In the genomic region with DNA sequence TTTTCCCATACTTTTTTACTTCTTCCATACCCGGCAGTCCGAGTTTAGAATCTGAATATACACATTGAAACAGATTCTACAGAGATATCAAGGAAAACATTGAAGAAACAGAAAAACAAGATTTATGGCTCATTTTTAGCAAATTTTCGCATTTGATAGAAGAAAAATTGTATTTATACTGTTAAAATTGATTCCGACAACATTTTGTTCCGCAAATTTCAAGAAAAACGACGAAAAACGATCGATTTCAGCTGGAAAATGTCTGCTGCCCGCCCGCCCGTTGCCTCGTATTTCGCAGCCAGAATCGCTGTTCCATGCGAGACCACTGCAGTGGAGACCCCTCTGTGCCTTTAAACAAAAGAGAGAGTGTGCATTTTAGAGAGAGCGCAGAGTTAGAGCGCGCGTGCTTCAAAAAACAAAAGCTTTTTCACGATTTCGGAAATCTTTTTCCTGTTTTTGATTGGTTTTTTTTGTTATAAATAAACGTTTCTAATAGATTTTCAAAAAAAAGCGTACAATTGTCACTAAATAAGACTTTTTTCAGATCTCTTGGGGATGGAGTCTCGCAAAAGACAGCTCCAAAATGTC, we compare ENCODE assay signal across 3 worm cellular contexts.
TF ChIP-seq lines count a peak whose summit lies in the region.

TSS of gene patr-1 (minus strand) at position 51 of the 588 bp plus-strand sequence.
TSS of gene dna-2 (plus strand) at position 538 of the 588 bp plus-strand sequence.

TF ChIP-seq in whole organism, L1 larva, 84 proteins besides CTCF, POLR2A, EP300 and RAD21 (continued from another document and continues in another):
- no peak for TF ChIP-seq hpl-2 (GFP tag; optimal IDR thresholded peaks at IDR 0.05; lab: Kevin White, UChicago)
- TF ChIP-seq aha-1 (tag; optimal IDR thresholded peaks at IDR 0.05; lab: Kevin White, UChicago): no peak
- no peak for TF ChIP-seq lir-3 (tag; optimal IDR thresholded peaks at IDR 0.05; lab: Kevin White, UChicago; ENCODE audit: poor library complexity)
- no peak for TF ChIP-seq vab-15 (tag; optimal IDR thresholded peaks at IDR 0.05; lab: Kevin White, UChicago)
- TF ChIP-seq tlp-1 (tag; optimal IDR thresholded peaks at IDR 0.05; lab: Kevin White, UChicago): no peak
- TF ChIP-seq blmp-1 (tag; optimal IDR thresholded peaks at IDR 0.05; lab: Kevin White, UChicago): peak; percentile 52
- no peak for TF ChIP-seq fkh-4 (tag; optimal IDR thresholded peaks at IDR 0.05; lab: Kevin White, UChicago; ENCODE audit: borderline replicate concordance)
- TF ChIP-seq hlh-4 (tag; optimal IDR thresholded peaks at IDR 0.05; lab: Kevin White, UChicago): no peak
- peak; percentile 36 for TF ChIP-seq swsn-7 (tag; optimal IDR thresholded peaks at IDR 0.05; lab: Kevin White, UChicago)
- TF ChIP-seq mdl-1 (tag; optimal IDR thresholded peaks at IDR 0.05; lab: Kevin White, UChicago): peak in 1 of 2 experiments; percentile 71
- no peak for TF ChIP-seq nhr-76 (tag; optimal IDR thresholded peaks at IDR 0.05; lab: Kevin White, UChicago)
- TF ChIP-seq elt-3 (tag; optimal IDR thresholded peaks at IDR 0.05; lab: Kevin White, UChicago): peak in 1 of 6 experiments; percentile 18
- TF ChIP-seq sup-37 (GFP tag; optimal IDR thresholded peaks at IDR 0.05; lab: Kevin White, UChicago): no peak
- no peak for TF ChIP-seq zip-4 (GFP tag; optimal IDR thresholded peaks at IDR 0.05; lab: Kevin White, UChicago)
- peak; percentile 36; the same call in 1 of the 2 replicates for TF ChIP-seq grh-1 (GFP tag; IDR thresholded peaks at IDR 0.05; lab: Robert Waterston, UW)
- no peak for TF ChIP-seq ets-5 (GFP tag; IDR thresholded peaks at IDR 0.05; lab: Robert Waterston, UW)
- no peak for TF ChIP-seq jun-1 (tag; optimal IDR thresholded peaks at IDR 0.05; lab: Kevin White, UChicago)
- TF ChIP-seq ces-1 (GFP tag; optimal IDR thresholded peaks at IDR 0.05; lab: Kevin White, UChicago): no peak
- no peak for TF ChIP-seq Y116A8C.19 (tag; optimal IDR thresholded peaks at IDR 0.05; lab: Kevin White, UChicago; ENCODE audit: borderline replicate concordance)
- peak; percentile 86 to 91 (median 90) for TF ChIP-seq dpl-1 (GFP tag; optimal IDR thresholded peaks at IDR 0.05; lab: Kevin White, UChicago)
- peak; percentile 57 for TF ChIP-seq lin-14 (GFP tag; optimal IDR thresholded peaks at IDR 0.05; lab: Kevin White, UChicago)
- TF ChIP-seq lin-35 (GFP tag; optimal IDR thresholded peaks at IDR 0.05; lab: Kevin White, UChicago): peak; percentile 86 to 96
- no peak for TF ChIP-seq ama-1 (optimal IDR thresholded peaks at IDR 0.05; lab: Kevin White, UChicago)
- TF ChIP-seq egl-27 (tag; optimal IDR thresholded peaks at IDR 0.05; lab: Kevin White, UChicago): no peak
- peak; percentile 16 for TF ChIP-seq snpc-4 (tag; optimal IDR thresholded peaks at IDR 0.05; lab: Kevin White, UChicago)
- no peak for TF ChIP-seq sox-4 (tag; optimal IDR thresholded peaks at IDR 0.05; lab: Kevin White, UChicago)
- TF ChIP-seq fkh-10 (GFP tag; optimal IDR thresholded peaks at IDR 0.05; lab: Kevin White, UChicago): no peak
- peak; percentile 41 for TF ChIP-seq xbp-1 (tag; optimal IDR thresholded peaks at IDR 0.05; lab: Kevin White, UChicago)
- TF ChIP-seq unc-86 (tag; optimal IDR thresholded peaks at IDR 0.05; lab: Kevin White, UChicago): peak; percentile 33
- TF ChIP-seq C04F5.9 (tag; optimal IDR thresholded peaks at IDR 0.05; lab: Kevin White, UChicago): no peak
- peak; percentile 81 to 93 for TF ChIP-seq efl-1 (optimal IDR thresholded peaks at IDR 0.05; lab: Kevin White, UChicago)
- TF ChIP-seq efl-1 (GFP tag; optimal IDR thresholded peaks at IDR 0.05 in 1 of 2; lab: Kevin White, UChicago): peak; percentile 92 to 99
- TF ChIP-seq lin-39 (tag; optimal IDR thresholded peaks at IDR 0.05; lab: Kevin White, UChicago): no peak
- peak; percentile 79 for TF ChIP-seq skn-1 (tag; optimal IDR thresholded peaks at IDR 0.05; lab: Kevin White, UChicago)
- no peak for TF ChIP-seq unc-98 (GFP tag; IDR thresholded peaks at IDR 0.05; lab: Robert Waterston, UW)
- no peak for TF ChIP-seq ceh-8 (GFP tag; optimal IDR thresholded peaks at IDR 0.05; lab: Kevin White, UChicago)
- TF ChIP-seq ceh-88 (GFP tag; IDR thresholded peaks at IDR 0.05; lab: Robert Waterston, UW): no peak
- TF ChIP-seq lin-15B (tag; optimal IDR thresholded peaks at IDR 0.05; lab: Kevin White, UChicago): peak; percentile 31
- no peak for TF ChIP-seq nhr-47 (tag; optimal IDR thresholded peaks at IDR 0.05; lab: Kevin White, UChicago)
- peak; percentile 13 for TF ChIP-seq dsc-1 (tag; optimal IDR thresholded peaks at IDR 0.05; lab: Kevin White, UChicago)
- no peak for TF ChIP-seq pqm-1 (tag; optimal IDR thresholded peaks at IDR 0.05; lab: Kevin White, UChicago)
- TF ChIP-seq pax-3 (tag; optimal IDR thresholded peaks at IDR 0.05; lab: Kevin White, UChicago): no peak

TF ChIP-seq in whole organism, L2 larva, 48 proteins besides CTCF, POLR2A, EP300 and RAD21 (continued from another document):
- TF ChIP-seq mab-5 (tag; optimal IDR thresholded peaks at IDR 0.05; lab: Kevin White, UChicago) (no peak), nhr-11 (tag; optimal IDR thresholded peaks at IDR 0.05; lab: Kevin White, UChicago) (no peak), unc-55 (GFP tag; optimal IDR thresholded peaks at IDR 0.05; lab: Kevin White, UChicago) (peak; percentile 83), nhr-129 (tag; optimal IDR thresholded peaks at IDR 0.05; lab: Kevin White, UChicago) (peak; percentile 69), unc-39 (tag; optimal IDR thresholded peaks at IDR 0.05; lab: Kevin White, UChicago) (no peak), nhr-23 (tag; optimal IDR thresholded peaks at IDR 0.05; lab: Kevin White, UChicago) (no peak), crh-2 (tag; optimal IDR thresholded peaks at IDR 0.05; lab: Kevin White, UChicago) (peak; percentile 60), ztf-1 (GFP tag; conservative IDR thresholded peaks at IDR 0.05; lab: Robert Waterston, UW) (no peak), lin-39 (tag; optimal IDR thresholded peaks at IDR 0.05; lab: Kevin White, UChicago) (no peak), nhr-10 (tag; optimal IDR thresholded peaks at IDR 0.05; lab: Kevin White, UChicago) (no peak), blmp-1 (tag; optimal IDR thresholded peaks at IDR 0.05; lab: Kevin White, UChicago; ENCODE audit: insufficient read depth) (no peak)

TF ChIP-seq in whole organism, young adult, 124 proteins besides CTCF, POLR2A, EP300 and RAD21 (continued from another document):
- TF ChIP-seq ceh-27 (GFP tag; optimal IDR thresholded peaks at IDR 0.05; lab: Kevin White, UChicago) (peak; percentile 6), T26A5.8 (tag; optimal IDR thresholded peaks at IDR 0.05; lab: Kevin White, UChicago) (no peak), ekl-4 (GFP tag; IDR thresholded peaks at IDR 0.05; lab: Robert Waterston, UW) (0 out of 2 replicates have a peak, but pooled peaks have one; percentile 8), F49E8.2 (tag; optimal IDR thresholded peaks at IDR 0.05; lab: Kevin White, UChicago; ENCODE audit: insufficient read depth) (no peak), D2030.7 (GFP tag; IDR thresholded peaks at IDR 0.05; lab: Robert Waterston, UW) (peak; percentile 43), hsf-1 (GFP tag; IDR thresholded peaks at IDR 0.05; lab: Robert Waterston, UW) (no peak), nfya-1 (tag; optimal IDR thresholded peaks at IDR 0.05; lab: Kevin White, UChicago; ENCODE audit: borderline replicate concordance, insufficient read depth) (no peak), madf-3 (GFP tag; IDR thresholded peaks at IDR 0.05; lab: Robert Waterston, UW) (0 out of 2 replicates have a peak, but pooled peaks have one; percentile 21), nhr-80 (tag; optimal IDR thresholded peaks at IDR 0.05; lab: Kevin White, UChicago) (peak; percentile 24), snpc-1.3 (tag; optimal IDR thresholded peaks at IDR 0.05; lab: Kevin White, UChicago; ENCODE audit: insufficient read depth) (no peak), rec-8 (tag; optimal IDR thresholded peaks at IDR 0.05; lab: Kevin White, UChicago) (no peak), K12H6.12 (tag; optimal IDR thresholded peaks at IDR 0.05; lab: Kevin White, UChicago) (no peak), ztf-25 (GFP tag; IDR thresholded peaks at IDR 0.05; lab: Robert Waterston, UW) (no peak), B0336.3 (GFP tag; IDR thresholded peaks at IDR 0.05; lab: Robert Waterston, UW) (no peak), nfyb-1 (GFP tag; IDR thresholded peaks at IDR 0.05; lab: Robert Waterston, UW) (no peak), unc-130 (GFP tag; optimal IDR thresholded peaks at IDR 0.05; lab: Kevin White, UChicago) (no peak), lin-54 (GFP tag; optimal IDR thresholded peaks at IDR 0.05; lab: Kevin White, UChicago) (peak; percentile 57), T07F8.4 (tag; optimal IDR thresholded peaks at IDR 0.05; lab: Kevin White, UChicago) (no peak), B0019.2 (GFP tag; conservative IDR thresholded peaks at IDR 0.05; lab: Robert Waterston, UW) (no peak), Y53G8AR.9 (GFP tag; conservative IDR thresholded peaks at IDR 0.05; lab: Robert Waterston, UW) (no peak), mel-28 (tag; optimal IDR thresholded peaks at IDR 0.05; lab: Kevin White, UChicago; ENCODE audit: borderline replicate concordance) (no peak), pha-4 (tag; optimal IDR thresholded peaks at IDR 0.05; lab: Kevin White, UChicago) (no peak), snpc-1.1 (tag; optimal IDR thresholded peaks at IDR 0.05; lab: Kevin White, UChicago; ENCODE audit: insufficient read depth) (peak; percentile 29), aptf-3 (GFP tag; IDR thresholded peaks at IDR 0.05; lab: Robert Waterston, UW) (no peak), die-1 (tag; optimal IDR thresholded peaks at IDR 0.05; lab: Kevin White, UChicago) (no peak), attf-3 (GFP tag; conservative IDR thresholded peaks at IDR 0.05; lab: Robert Waterston, UW) (no peak), athp-1 (tag; optimal IDR thresholded peaks at IDR 0.05; lab: Kevin White, UChicago) (no peak), nhr-179 (tag; optimal IDR thresholded peaks at IDR 0.05; lab: Kevin White, UChicago) (no peak), unc-62 (GFP tag; optimal IDR thresholded peaks at IDR 0.05; lab: Kevin White, UChicago) (no peak), lin-26 (GFP tag; IDR thresholded peaks at IDR 0.05; lab: Robert Waterston, UW) (no peak), ccch-3 (GFP tag; optimal IDR thresholded peaks at IDR 0.05; lab: Kevin White, UChicago) (no peak), repo-1 (tag; optimal IDR thresholded peaks at IDR 0.05; lab: Kevin White, UChicago) (no peak), ztf-26 (tag; optimal IDR thresholded peaks at IDR 0.05; lab: Kevin White, UChicago) (no peak), akir-1 (GFP tag; optimal IDR thresholded peaks at IDR 0.05; lab: Kevin White, UChicago) (no peak), lin-40 (tag; optimal IDR thresholded peaks at IDR 0.05; lab: Kevin White, UChicago) (no peak), nhr-120 (GFP tag; IDR thresholded peaks at IDR 0.05; lab: Robert Waterston, UW) (no peak), hlh-26 (GFP tag; conservative IDR thresholded peaks at IDR 0.05; lab: Robert Waterston, UW) (no peak), mxl-1 (tag; optimal IDR thresholded peaks at IDR 0.05; lab: Kevin White, UChicago) (no peak), ets-4 (GFP tag; optimal IDR thresholded peaks at IDR 0.05; lab: Kevin White, UChicago) (no peak), rcor-1 (GFP tag; IDR thresholded peaks at IDR 0.05; lab: Robert Waterston, UW) (no peak), let-526 (GFP tag; IDR thresholded peaks at IDR 0.05; lab: Robert Waterston, UW) (no peak), dox-1 (GFP tag; IDR thresholded peaks at IDR 0.05; lab: Robert Waterston, UW) (peak; percentile 80), egl-18 (GFP tag; IDR thresholded peaks at IDR 0.05; lab: Robert Waterston, UW) (no peak), sptf-2 (GFP tag; optimal IDR thresholded peaks at IDR 0.05; lab: Kevin White, UChicago) (no peak), cebp-2 (GFP tag; IDR thresholded peaks at IDR 0.05; lab: Robert Waterston, UW) (no peak), snpc-4 (GFP tag; optimal IDR thresholded peaks at IDR 0.05; lab: Kevin White, UChicago) (no peak), snpc-4 (tag; optimal IDR thresholded peaks at IDR 0.05; lab: Kevin White, UChicago) (peak in 3 of 4 experiments; percentile 7 to 63 (median 44)), hmg-1.2 (GFP tag; IDR thresholded peaks at IDR 0.05; lab: Robert Waterston, UW) (peak; percentile 95), nhr-90 (tag; optimal IDR thresholded peaks at IDR 0.05; lab: Kevin White, UChicago) (no peak), somi-1 (GFP tag; optimal IDR thresholded peaks at IDR 0.05; lab: Kevin White, UChicago) (no peak), sdz-38 (tag; optimal IDR thresholded peaks at IDR 0.05; lab: Kevin White, UChicago) (no peak), B0261.1 (tag; optimal IDR thresholded peaks at IDR 0.05; lab: Kevin White, UChicago) (no peak), snpc-3.4 (tag; optimal IDR thresholded peaks at IDR 0.05; lab: Kevin White, UChicago) (peak; percentile 12)
